Fruit fly (Drosophila melanogaster): ENCODE measurements around the gene CG13862.

- TF ChIP-seq psq (optimal IDR thresholded peaks at IDR 0.05) (no peak), usp (GFP tag; optimal IDR thresholded peaks at IDR 0.05) (no peak), pan (optimal IDR thresholded peaks at IDR 0.05) (no peak), EcR (GFP tag; optimal IDR thresholded peaks at IDR 0.05) (no peak), Dll (optimal IDR thresholded peaks at IDR 0.05) (no peak)
Observed at dm6 chr3R:22340207-22340606, 8.4 kb downstream of the CG13862 start, which contains the start of gene CG5388.

Data from whole organism.